Fruit fly (Drosophila melanogaster) whole organism: ENCODE data around the gene CG18048.

Source experiments
- psq ChIP-seq: fragments of >200 bp; optimal IDR thresholded peaks from 2 replicates; lab custom pipeline; 2017
- usp ChIP-seq: fragments of >200 bp; optimal IDR thresholded peaks from 2 replicates; lab custom pipeline; 2017; ENCODE audit warnings: missing biosample characterization, missing genetic modification characterization, mixed read lengths

- TF ChIP-seq psq (lab: Kevin White, UChicago) (no peak), usp (no peak)
Measured at dm6 chr3R:6303738-6304137, 42.2 kb upstream of the CG18048 start, which contains the start of gene CG46396.
